Worm (Caenorhabditis elegans): ENCODE data around the gene nhr-207.

- TF ChIP-seq ces-1 (GFP tag; optimal IDR thresholded peaks at IDR 0.05) (peak; percentile 19), cnd-1 (tag; optimal IDR thresholded peaks at IDR 0.05) (no peak), bed-3 (GFP tag; optimal IDR thresholded peaks at IDR 0.05) (no peak), sptf-1 (tag; optimal IDR thresholded peaks at IDR 0.05) (no peak), nhr-76 (tag; optimal IDR thresholded peaks at IDR 0.05) (no peak), lin-13 (tag; optimal IDR thresholded peaks at IDR 0.05) (no peak), lin-32 (GFP tag; optimal IDR thresholded peaks at IDR 0.05) (no peak), ztf-11 (tag; optimal IDR thresholded peaks at IDR 0.05) (no peak), nhr-28 (tag; optimal IDR thresholded peaks at IDR 0.05) (no peak), blmp-1 (tag; optimal IDR thresholded peaks at IDR 0.05) (no peak), nhr-12 (tag; optimal IDR thresholded peaks at IDR 0.05) (no peak), pha-4 (tag; optimal IDR thresholded peaks at IDR 0.05) (no peak), nhr-2 (tag; optimal IDR thresholded peaks at IDR 0.05) (no peak), unc-120 (tag; optimal IDR thresholded peaks at IDR 0.05; ENCODE audit: poor library complexity, severe bottlenecking) (no peak)
Observed at ce11 chrV:12065369-12065768, 30.6 kb upstream of the nhr-207 start, which contains the start of gene pqn-53.

Measured in whole organism, mixed stage, embryonic.